Fruit fly (Drosophila melanogaster): Measurements from ENCODE around the gene Psf1.
A peak's percentile ranks its signal among the peaks of the same experiment; 100 is the strongest.

The Psf1 gene

dm6 chr3L:1204674-1205547 is 42.6 kb downstream of the Psf1 start, which contains the start of gene CG9119 (continued):
- no peak for TF ChIP-seq CG1647 (GFP tag; optimal IDR thresholded peaks at IDR 0.05)
- TF ChIP-seq stc (GFP tag; IDR thresholded peaks at IDR 0.05): no peak
- peak; percentile 52 for TF ChIP-seq CG17829 (tag; optimal IDR thresholded peaks at IDR 0.05)
- TF ChIP-seq schlank (tag; optimal IDR thresholded peaks at IDR 0.05): peak; percentile 60
- TF ChIP-seq CG1792 (GFP tag; optimal IDR thresholded peaks at IDR 0.05): peak; percentile 34
- no peak for TF ChIP-seq CG3407 (GFP tag; optimal IDR thresholded peaks at IDR 0.05)
- peak; percentile 76 for TF ChIP-seq Fer1 (GFP tag; optimal IDR thresholded peaks at IDR 0.05)
- no peak for TF ChIP-seq CG17612 (GFP tag; IDR thresholded peaks at IDR 0.05)
- peak; percentile 32 for TF ChIP-seq CG18476 (GFP tag; optimal IDR thresholded peaks at IDR 0.05)
- TF ChIP-seq CG17912 (GFP tag; optimal IDR thresholded peaks at IDR 0.05): no peak
- peak; percentile 61 to 67 for TF ChIP-seq dpn (GFP tag; optimal IDR thresholded peaks at IDR 0.05)
- no peak for TF ChIP-seq CG8478 (optimal IDR thresholded peaks at IDR 0.05)
- peak; percentile 74 for TF ChIP-seq CG18262 (tag; optimal IDR thresholded peaks at IDR 0.05)
- TF ChIP-seq Dp (GFP tag; optimal IDR thresholded peaks at IDR 0.05): no peak
- peak; percentile 48 for TF ChIP-seq vfl (GFP tag; optimal IDR thresholded peaks at IDR 0.05)
- TF ChIP-seq ash1 (GFP tag; optimal IDR thresholded peaks at IDR 0.05): no peak
- no peak for TF ChIP-seq CG30020 (tag; optimal IDR thresholded peaks at IDR 0.05)
- peak; percentile 42 for TF ChIP-seq HmgZ (tag; optimal IDR thresholded peaks at IDR 0.05)
- TF ChIP-seq CG8924 (tag; optimal IDR thresholded peaks at IDR 0.05): peak; percentile 68
- TF ChIP-seq CG16863 (GFP tag; optimal IDR thresholded peaks at IDR 0.05): peak; percentile 58
- peak; percentile 70 for TF ChIP-seq lab (GFP tag; optimal IDR thresholded peaks at IDR 0.05)
- TF ChIP-seq Chrac-16 (GFP tag; optimal IDR thresholded peaks at IDR 0.05): peak; percentile 42
- TF ChIP-seq CG6689 (GFP tag; IDR thresholded peaks at IDR 0.05): peak; percentile 53
- no peak for TF ChIP-seq tna (GFP tag; IDR thresholded peaks at IDR 0.05; ENCODE audit: partially characterized antibody)
- no peak for TF ChIP-seq D (optimal IDR thresholded peaks at IDR 0.05)
- peak; percentile 48 for TF ChIP-seq D (GFP tag; optimal IDR thresholded peaks at IDR 0.05)
- TF ChIP-seq E2f1 (GFP tag; IDR thresholded peaks at IDR 0.05): no peak
- peak; percentile 25 for TF ChIP-seq Kr (GFP tag; optimal IDR thresholded peaks at IDR 0.05)
- peak; percentile 44 for TF ChIP-seq CG9817 (tag; optimal IDR thresholded peaks at IDR 0.05)
- peak; percentile 20 for TF ChIP-seq CG3163 (GFP tag; optimal IDR thresholded peaks at IDR 0.05)
- peak; percentile 77 for TF ChIP-seq vvl (GFP tag; IDR thresholded peaks at IDR 0.05)
- TF ChIP-seq crp (GFP tag; optimal IDR thresholded peaks at IDR 0.05): no peak
- TF ChIP-seq Sox102F (GFP tag; optimal IDR thresholded peaks at IDR 0.05): peak; percentile 37
- peak; percentile 39 for TF ChIP-seq BtbVII (GFP tag; optimal IDR thresholded peaks at IDR 0.05)
- no peak for TF ChIP-seq ab (GFP tag; optimal IDR thresholded peaks at IDR 0.05)
- peak; percentile 70 for TF ChIP-seq dysf (GFP tag; IDR thresholded peaks at IDR 0.05)
- TF ChIP-seq tup (GFP tag; optimal IDR thresholded peaks at IDR 0.05): no peak
- peak; percentile 80 for TF ChIP-seq ind (GFP tag; optimal IDR thresholded peaks at IDR 0.05)
- no peak for TF ChIP-seq zf30C (GFP tag; optimal IDR thresholded peaks at IDR 0.05)
- no peak for TF ChIP-seq Doc3 (GFP tag; IDR thresholded peaks at IDR 0.05; ENCODE audit: partially characterized antibody)
- TF ChIP-seq emc (GFP tag; optimal IDR thresholded peaks at IDR 0.05): peak; percentile 42
- peak; percentile 47 for TF ChIP-seq Fer3 (tag; optimal IDR thresholded peaks at IDR 0.05)
- TF ChIP-seq ssp (GFP tag; IDR thresholded peaks at IDR 0.05): peak; percentile 43
- TF ChIP-seq Ets65A (GFP tag): peak; percentile 95
- peak; percentile 35 for TF ChIP-seq ems (GFP tag; optimal IDR thresholded peaks at IDR 0.05)
- peak; percentile 65 for TF ChIP-seq CG13424 (tag; optimal IDR thresholded peaks at IDR 0.05)
- peak; percentile 51 for TF ChIP-seq pum (GFP tag; optimal IDR thresholded peaks at IDR 0.05)
- peak; percentile 50 for TF ChIP-seq CG13894 (tag; optimal IDR thresholded peaks at IDR 0.05)
- peak; percentile 80 for TF ChIP-seq Dip3 (GFP tag; optimal IDR thresholded peaks at IDR 0.05)
- TF ChIP-seq peb (GFP tag; IDR thresholded peaks at IDR 0.05): 0 out of 2 replicates have a peak, but pooled peaks have one; percentile 13
